Worm (Caenorhabditis elegans): ENCODE results near the gene T24E12.13.

The T24E12.13 gene

ce11 chrII:3787151-3787550 lies at the start of gene T24E12.13:
Gene T24E12.13, plus strand, starts transcription at chrII:3787451.
- TF ChIP-seq lin-39 (tag; optimal IDR thresholded peaks at IDR 0.05) (no peak), aly-2 (tag; optimal IDR thresholded peaks at IDR 0.05) (no peak), mml-1 (tag; optimal IDR thresholded peaks at IDR 0.05) (no peak), egl-27 (tag; optimal IDR thresholded peaks at IDR 0.05) (no peak), skn-1 (tag; optimal IDR thresholded peaks at IDR 0.05) (no peak), unc-62 (GFP tag; optimal IDR thresholded peaks at IDR 0.05) (no peak), unc-39 (tag; optimal IDR thresholded peaks at IDR 0.05) (no peak), lin-15B (tag; optimal IDR thresholded peaks at IDR 0.05) (no peak), nhr-25 (tag; optimal IDR thresholded peaks at IDR 0.05) (no peak), eor-1 (tag; optimal IDR thresholded peaks at IDR 0.05) (no peak), nhr-12 (tag; optimal IDR thresholded peaks at IDR 0.05) (no peak), fkh-2 (tag; optimal IDR thresholded peaks at IDR 0.05) (no peak), nhr-67 (tag; optimal IDR thresholded peaks at IDR 0.05) (no peak), snpc-4 (tag; optimal IDR thresholded peaks at IDR 0.05) (no peak), daf-12 (tag; optimal IDR thresholded peaks at IDR 0.05) (no peak), nhr-23 (tag; optimal IDR thresholded peaks at IDR 0.05) (no peak), jun-1 (tag; optimal IDR thresholded peaks at IDR 0.05) (no peak), elt-3 (tag; optimal IDR thresholded peaks at IDR 0.05) (no peak), ztf-4 (tag; optimal IDR thresholded peaks at IDR 0.05) (no peak)

- TF ChIP-seq ceh-82 (tag; optimal IDR thresholded peaks at IDR 0.05): no peak
- TF ChIP-seq snpc-4 (tag; optimal IDR thresholded peaks at IDR 0.05): no peak
- no peak for TF ChIP-seq egl-5 (tag; optimal IDR thresholded peaks at IDR 0.05)
- no peak for TF ChIP-seq ceh-28 (tag; optimal IDR thresholded peaks at IDR 0.05)
- no peak for TF ChIP-seq elt-1 (tag; optimal IDR thresholded peaks at IDR 0.05)
- TF ChIP-seq jun-1 (tag; optimal IDR thresholded peaks at IDR 0.05): no peak
- no peak for TF ChIP-seq nhr-23 (tag; optimal IDR thresholded peaks at IDR 0.05)
- TF ChIP-seq ZK546.5 (tag; optimal IDR thresholded peaks at IDR 0.05): no peak
- TF ChIP-seq unc-39 (tag; optimal IDR thresholded peaks at IDR 0.05): no peak
- TF ChIP-seq nhr-11 (tag; optimal IDR thresholded peaks at IDR 0.05): no peak
- TF ChIP-seq skn-1 (tag; optimal IDR thresholded peaks at IDR 0.05): no peak
- TF ChIP-seq lin-15B (tag; optimal IDR thresholded peaks at IDR 0.05): no peak
- no peak for TF ChIP-seq ztf-4 (tag; optimal IDR thresholded peaks at IDR 0.05)
These were observed 47.6 kb upstream of the T24E12.13 start, which contains the start of gene F12E12.2 for ce11 chrII:3739647-3740046. Gene F12E12.2, plus strand, starts transcription at chrII:3739947.

DNA sequence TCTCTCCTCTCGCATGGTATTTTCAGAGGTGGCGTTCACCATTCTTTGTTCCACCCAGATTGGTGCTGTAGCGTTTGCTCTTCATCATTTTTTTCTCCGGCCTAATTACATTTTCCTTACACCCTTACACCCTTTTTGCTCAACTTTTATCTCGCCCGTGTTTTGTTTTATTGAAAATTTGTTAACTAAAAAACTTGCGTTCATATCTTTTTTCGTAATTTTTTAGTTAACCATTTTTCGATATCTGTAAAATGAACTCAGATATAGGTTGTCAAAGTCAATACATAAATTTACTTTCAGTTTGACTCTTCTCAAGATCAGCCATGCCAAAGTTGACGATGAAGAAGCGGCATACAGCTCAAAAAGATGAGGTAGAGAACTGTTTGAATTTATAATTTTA lies 45.7 kb upstream of the T24E12.13 start, which contains the start of gene F12E12.1:
Gene F12E12.1, plus strand, starts transcription at position 301 of the 400 bp plus-strand sequence.
- TF ChIP-seq R02D3.7 (tag; optimal IDR thresholded peaks at IDR 0.05) (no peak), hmg-11 (tag; optimal IDR thresholded peaks at IDR 0.05) (no peak), nhr-76 (tag; optimal IDR thresholded peaks at IDR 0.05) (no peak), ama-1 (optimal IDR thresholded peaks at IDR 0.05) (no peak)

DNA sequence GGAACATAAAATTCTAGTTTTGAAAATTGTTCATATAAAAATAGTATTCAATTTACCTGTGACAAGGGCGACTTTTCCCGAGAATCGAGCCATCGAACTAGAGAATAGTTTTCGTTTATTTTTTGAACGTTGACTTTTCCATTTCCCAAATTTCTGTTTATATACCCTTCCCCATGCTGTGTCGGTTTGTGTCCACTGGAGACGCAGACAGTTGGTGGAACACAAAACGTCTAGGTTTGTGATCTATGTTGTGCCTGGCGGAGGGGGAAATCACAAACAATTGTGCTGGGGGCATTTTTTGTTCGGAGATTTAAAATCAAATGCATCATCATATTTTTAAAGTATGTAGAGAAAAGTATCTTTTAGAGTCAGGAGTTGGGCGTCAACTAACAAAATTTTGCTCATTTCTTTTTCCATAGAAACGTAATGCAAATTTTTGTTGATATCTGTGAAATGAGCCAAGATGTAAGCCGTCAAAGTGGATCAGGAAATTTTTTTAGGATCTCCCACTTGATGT lies 43.5 kb upstream of the T24E12.13 start, which contains the start of gene nta-1:
Gene nta-1, minus strand, starts transcription at position 131 of the 517 bp plus-strand sequence.
- TF ChIP-seq fkh-2 (tag; optimal IDR thresholded peaks at IDR 0.05) (no peak), ceh-82 (tag; optimal IDR thresholded peaks at IDR 0.05) (no peak), pha-4 (tag; optimal IDR thresholded peaks at IDR 0.05) (peak; percentile 76), elt-2 (tag; optimal IDR thresholded peaks at IDR 0.05) (peak; percentile 24), pqm-1 (tag; optimal IDR thresholded peaks at IDR 0.05) (peak; percentile 51), ama-1 (optimal IDR thresholded peaks at IDR 0.05) (no peak), lin-15B (tag; optimal IDR thresholded peaks at IDR 0.05) (no peak)

ce11 chrII:3747405-3747804 lies 39.8 kb upstream of the T24E12.13 start, which contains the start of gene fbxb-92:
Gene fbxb-92, minus strand, starts transcription at chrII:3747505.
- TF ChIP-seq pha-4 (tag; optimal IDR thresholded peaks at IDR 0.05): no peak
- TF ChIP-seq fkh-10 (GFP tag; optimal IDR thresholded peaks at IDR 0.05): no peak
- TF ChIP-seq mml-1 (tag; optimal IDR thresholded peaks at IDR 0.05): no peak
- TF ChIP-seq ZK546.5 (tag; optimal IDR thresholded peaks at IDR 0.05): no peak
- no peak for TF ChIP-seq fkh-2 (tag; optimal IDR thresholded peaks at IDR 0.05)
- no peak for TF ChIP-seq elt-2 (tag; optimal IDR thresholded peaks at IDR 0.05)
- no peak for TF ChIP-seq ceh-9 (tag; optimal IDR thresholded peaks at IDR 0.05)
- no peak for TF ChIP-seq nhr-23 (tag; optimal IDR thresholded peaks at IDR 0.05)
- TF ChIP-seq hmg-11 (tag; optimal IDR thresholded peaks at IDR 0.05): no peak
- TF ChIP-seq daf-12 (tag; optimal IDR thresholded peaks at IDR 0.05): no peak
- TF ChIP-seq nhr-25 (tag; optimal IDR thresholded peaks at IDR 0.05): no peak
- no peak for TF ChIP-seq lsy-12 (tag; optimal IDR thresholded peaks at IDR 0.05)
- TF ChIP-seq ztf-4 (tag; optimal IDR thresholded peaks at IDR 0.05): no peak

All from whole organism, L3 larva.